Worm (Caenorhabditis elegans): ENCODE data around the gene Y27F2A.8.

Y27F2A.8 gene

DNA sequence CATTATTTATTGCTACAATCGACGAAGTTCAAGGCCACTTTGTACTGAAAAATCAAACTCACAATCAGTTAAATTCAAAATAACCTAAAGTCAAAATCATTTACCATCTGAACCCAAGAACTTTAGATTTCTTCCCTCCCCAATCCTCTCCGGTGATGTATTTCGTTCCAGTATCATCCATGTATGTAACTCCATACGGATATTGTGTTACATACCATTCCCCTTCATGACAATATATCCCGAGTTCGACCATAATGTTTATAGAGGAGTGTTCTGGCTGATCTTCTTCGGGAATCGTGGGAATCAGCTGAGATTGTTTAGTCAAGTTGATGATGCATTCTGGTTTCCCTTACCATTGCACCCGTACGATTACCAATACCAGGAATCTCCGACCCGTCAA is 35.2 kb upstream of the Y27F2A.8 start:
- TF ChIP-seq lin-13 (tag; optimal IDR thresholded peaks at IDR 0.05) (no peak), elt-1 (tag; optimal IDR thresholded peaks at IDR 0.05; ENCODE audit: borderline replicate concordance, insufficient read depth) (no peak), unc-62 (GFP tag; optimal IDR thresholded peaks at IDR 0.05) (no peak), ceh-39 (tag; optimal IDR thresholded peaks at IDR 0.05) (no peak), blmp-1 (tag; optimal IDR thresholded peaks at IDR 0.05) (no peak), ces-1 (GFP tag; optimal IDR thresholded peaks at IDR 0.05) (no peak), nhr-28 (tag; optimal IDR thresholded peaks at IDR 0.05) (no peak)

DNA sequence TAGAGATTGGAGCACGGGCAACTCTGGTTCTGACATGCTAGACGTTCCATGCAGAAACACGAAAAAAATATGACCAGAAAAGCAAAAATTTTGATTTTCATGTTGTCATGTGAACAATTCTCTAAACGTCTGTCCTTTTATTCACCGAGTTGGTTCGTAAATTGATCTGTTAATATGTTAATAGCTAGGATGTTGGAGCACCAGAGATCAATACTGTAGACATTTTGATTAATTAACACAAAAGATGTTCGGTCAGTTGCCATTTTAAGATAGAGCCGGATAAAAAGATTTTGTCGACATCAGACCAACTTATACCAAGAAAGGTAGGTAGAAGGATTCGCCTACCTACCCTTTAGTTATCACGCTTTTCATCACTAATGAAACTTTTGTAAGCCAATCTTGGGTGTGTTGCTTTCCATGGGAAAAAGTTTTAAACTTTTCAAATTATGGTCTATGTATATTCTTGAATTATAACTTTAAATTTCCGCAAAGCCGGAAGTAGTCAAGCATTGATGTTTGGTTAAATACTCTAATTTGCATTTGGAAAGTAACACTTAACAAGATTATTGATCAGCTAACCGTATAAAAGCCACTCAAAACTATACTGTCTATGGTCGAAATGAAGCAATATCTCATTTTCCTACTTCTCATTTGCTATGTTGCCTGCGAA is 33.9 kb upstream of the Y27F2A.8 start, which contains the start of the genes T10D4.11 and T10D4.1:
Gene T10D4.11, minus strand, starts transcription at position 101 of the 670 bp plus-strand sequence.
Gene T10D4.1, plus strand, starts transcription at position 620 of the 670 bp plus-strand sequence.
- TF ChIP-seq ceh-83 (GFP tag; optimal IDR thresholded peaks at IDR 0.05) = no peak
- TF ChIP-seq snpc-4 (tag; optimal IDR thresholded peaks at IDR 0.05) = no peak
- no peak for TF ChIP-seq nhr-12 (tag; optimal IDR thresholded peaks at IDR 0.05)
- TF ChIP-seq mep-1 (tag; optimal IDR thresholded peaks at IDR 0.05) = no peak
- TF ChIP-seq sptf-1 (tag; optimal IDR thresholded peaks at IDR 0.05) = no peak
- TF ChIP-seq elt-1 (tag; optimal IDR thresholded peaks at IDR 0.05; ENCODE audit: borderline replicate concordance, insufficient read depth) = no peak
- TF ChIP-seq M03D4.4 (tag; optimal IDR thresholded peaks at IDR 0.05) = no peak
- TF ChIP-seq nhr-2 (tag; optimal IDR thresholded peaks at IDR 0.05) = no peak
- no peak for TF ChIP-seq lin-13 (tag; optimal IDR thresholded peaks at IDR 0.05)
- TF ChIP-seq unc-62 (GFP tag; optimal IDR thresholded peaks at IDR 0.05) = no peak
- TF ChIP-seq pha-4 (tag; optimal IDR thresholded peaks at IDR 0.05) = no peak
- TF ChIP-seq ceh-43 (GFP tag; optimal IDR thresholded peaks at IDR 0.05) = no peak
- no peak for TF ChIP-seq zip-8 (tag; optimal IDR thresholded peaks at IDR 0.05)
- no peak for TF ChIP-seq flh-1 (GFP tag; optimal IDR thresholded peaks at IDR 0.05)
- TF ChIP-seq nhr-76 (tag; optimal IDR thresholded peaks at IDR 0.05) = no peak
- TF ChIP-seq hlh-1 (tag; optimal IDR thresholded peaks at IDR 0.05) = no peak
- TF ChIP-seq blmp-1 (tag; optimal IDR thresholded peaks at IDR 0.05) = no peak

DNA sequence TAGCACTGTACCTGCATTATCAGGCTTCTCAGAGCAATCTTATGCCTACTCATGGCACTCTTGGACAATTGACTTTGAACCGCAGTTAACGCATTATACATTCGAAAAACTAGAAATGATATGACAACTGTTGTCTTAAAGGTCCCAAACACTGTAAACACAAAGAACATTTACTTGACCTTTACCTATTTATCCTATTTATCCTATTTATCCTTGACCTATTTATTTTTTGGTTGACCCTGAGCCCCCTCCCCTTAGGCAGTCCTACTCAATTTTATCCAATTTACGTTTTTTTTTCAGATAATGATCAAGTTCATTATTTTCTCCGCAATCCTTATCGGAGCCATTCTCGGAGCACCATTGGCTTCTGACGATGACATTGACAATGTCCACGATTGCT is 32.0 kb upstream of the Y27F2A.8 start, which contains the start of the genes T10D4.14 and T10D4.19:
Gene T10D4.14, minus strand, starts transcription at position 101 of the 400 bp plus-strand sequence.
Gene T10D4.19, plus strand, starts transcription at position 304 of the 400 bp plus-strand sequence.
- TF ChIP-seq ceh-83 (GFP tag; optimal IDR thresholded peaks at IDR 0.05) (no peak), ztf-11 (tag; optimal IDR thresholded peaks at IDR 0.05) (no peak), mab-5 (tag; optimal IDR thresholded peaks at IDR 0.05) (no peak), cnd-1 (tag; optimal IDR thresholded peaks at IDR 0.05) (no peak), lin-32 (GFP tag; optimal IDR thresholded peaks at IDR 0.05) (no peak), unc-120 (tag; optimal IDR thresholded peaks at IDR 0.05; ENCODE audit: poor library complexity, severe bottlenecking) (no peak), elt-1 (tag; optimal IDR thresholded peaks at IDR 0.05; ENCODE audit: borderline replicate concordance, insufficient read depth) (no peak), lsy-2 (tag; optimal IDR thresholded peaks at IDR 0.05) (no peak), unc-62 (GFP tag; optimal IDR thresholded peaks at IDR 0.05) (no peak), snpc-4 (tag; optimal IDR thresholded peaks at IDR 0.05) (no peak), unc-39 (tag; optimal IDR thresholded peaks at IDR 0.05) (no peak), pha-4 (tag; optimal IDR thresholded peaks at IDR 0.05) (no peak), ham-2 (GFP tag; optimal IDR thresholded peaks at IDR 0.05) (no peak), flh-1 (GFP tag; optimal IDR thresholded peaks at IDR 0.05) (no peak)

DNA sequence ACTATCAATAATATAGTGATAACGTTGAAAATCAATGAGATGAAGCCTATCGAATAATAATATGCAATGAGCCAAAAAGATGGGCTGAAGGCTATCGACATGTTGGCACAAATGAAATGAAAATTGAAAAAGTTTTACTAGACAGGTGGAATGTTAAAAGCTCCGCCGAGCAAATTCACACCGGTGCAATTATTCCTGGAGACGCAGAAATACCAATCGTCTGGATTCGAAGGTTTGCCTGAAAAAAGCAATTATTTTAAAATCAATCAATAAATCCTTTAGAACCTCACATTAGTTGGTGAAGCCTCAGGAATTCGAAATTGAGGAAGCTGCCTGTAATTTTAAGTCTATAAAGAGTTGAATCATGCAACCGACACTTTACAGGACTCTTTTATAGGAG is 29.2 kb upstream of the Y27F2A.8 start, which contains the start of gene sri-32:
Gene sri-32, minus strand, starts transcription at position 101 of the 400 bp plus-strand sequence.
- TF ChIP-seq nhr-12 (tag; optimal IDR thresholded peaks at IDR 0.05) = no peak

DNA sequence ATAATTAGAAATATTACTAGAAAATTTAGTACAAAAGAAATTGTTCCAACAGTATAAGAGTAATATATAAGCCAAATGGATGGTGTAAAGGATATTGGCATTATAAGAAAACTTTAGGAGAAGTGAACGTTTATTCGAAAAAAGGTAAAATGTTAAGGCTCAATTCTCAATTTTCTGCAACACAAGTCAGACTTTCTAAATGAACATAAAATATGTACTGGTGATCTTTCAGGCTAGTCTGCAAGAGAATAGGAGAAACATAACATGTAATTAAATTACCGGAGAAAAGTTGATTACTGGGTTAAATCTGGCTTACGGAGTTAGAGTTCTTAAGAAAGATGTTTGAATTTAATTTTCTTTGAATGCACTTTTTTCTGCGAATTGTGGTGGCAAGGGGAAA is 26.8 kb upstream of the Y27F2A.8 start, which contains the start of gene sri-33:
Gene sri-33, minus strand, starts transcription at position 101 of the 400 bp plus-strand sequence.
- TF ChIP-seq unc-39 (tag; optimal IDR thresholded peaks at IDR 0.05) (no peak), cnd-1 (tag; optimal IDR thresholded peaks at IDR 0.05) (no peak), zip-8 (tag; optimal IDR thresholded peaks at IDR 0.05) (no peak), hlh-1 (tag; optimal IDR thresholded peaks at IDR 0.05) (no peak), elt-3 (tag; optimal IDR thresholded peaks at IDR 0.05) (no peak), snpc-4 (tag; optimal IDR thresholded peaks at IDR 0.05) (no peak), mep-1 (tag; optimal IDR thresholded peaks at IDR 0.05) (no peak)

DNA sequence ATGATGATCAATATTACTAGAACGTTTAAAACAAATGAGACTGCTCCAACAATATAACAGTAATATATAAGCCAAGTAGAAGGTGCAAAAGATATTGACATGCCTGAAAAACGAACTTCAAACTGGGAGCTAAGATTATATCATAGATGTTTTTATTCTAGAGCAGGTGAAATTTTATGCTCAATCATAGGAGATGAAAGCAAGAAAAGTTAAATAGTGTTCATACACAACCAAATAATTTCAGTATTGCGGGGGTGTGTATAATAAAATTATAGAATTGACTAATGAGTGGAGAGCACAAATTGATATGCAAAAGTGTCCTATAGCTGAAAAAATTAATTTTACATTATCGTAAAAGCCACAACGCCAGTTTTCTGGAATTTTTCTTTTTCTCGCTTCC is 24.6 kb upstream of the Y27F2A.8 start, which contains the start of gene sri-34:
Gene sri-34, minus strand, starts transcription at position 101 of the 400 bp plus-strand sequence.
- TF ChIP-seq tbx-8 (GFP tag; optimal IDR thresholded peaks at IDR 0.05) (no peak), lsy-2 (tag; optimal IDR thresholded peaks at IDR 0.05) (no peak), nhr-12 (tag; optimal IDR thresholded peaks at IDR 0.05) (no peak), hlh-1 (tag; optimal IDR thresholded peaks at IDR 0.05) (no peak)
